Fruit fly (Drosophila melanogaster): Measurements from ENCODE around the gene CG15046.

The CG15046 gene

DNA sequence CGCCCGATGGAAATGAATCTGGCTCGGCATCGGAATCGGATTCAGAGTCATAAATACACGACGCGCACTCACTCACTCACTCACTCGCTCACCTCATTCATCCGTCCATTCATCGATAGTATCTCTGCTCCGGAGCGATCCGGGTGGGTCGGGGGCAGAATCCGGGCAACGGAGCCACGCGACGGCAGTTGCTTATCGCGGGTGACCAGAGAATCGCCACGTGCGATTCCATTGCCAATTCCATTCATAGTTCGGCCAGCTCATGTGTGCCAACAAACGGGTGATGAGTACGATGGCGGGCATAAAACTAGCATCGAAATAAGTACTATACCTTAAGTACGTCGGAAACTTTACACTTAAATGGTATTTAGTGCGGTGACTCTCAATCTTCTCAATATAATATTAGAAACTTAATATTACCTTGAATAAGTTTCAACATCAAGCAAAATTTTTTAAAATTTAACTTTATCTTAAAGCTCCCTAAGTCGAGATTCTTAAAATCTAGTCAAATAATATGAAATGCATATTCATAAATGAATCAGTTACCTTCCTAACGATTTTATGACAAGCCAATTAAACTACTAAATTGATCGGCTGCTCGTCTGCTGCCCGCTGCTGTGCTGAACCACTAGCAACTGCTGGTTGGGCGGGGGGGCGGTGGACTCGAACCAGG lies 35.3 kb upstream of the CG15046 start (continued):
- TF ChIP-seq Ets96B (tag; optimal IDR thresholded peaks at IDR 0.05), result peak; percentile 46
- TF ChIP-seq eg (GFP tag; IDR thresholded peaks at IDR 0.05), result no peak
- no peak for TF ChIP-seq Hr38 (GFP tag; optimal IDR thresholded peaks at IDR 0.05)
- TF ChIP-seq lz (GFP tag; optimal IDR thresholded peaks at IDR 0.05), result peak; percentile 16
- peak; percentile 4 for TF ChIP-seq cyc (GFP tag; optimal IDR thresholded peaks at IDR 0.05)
- TF ChIP-seq CG6163 (GFP tag; IDR thresholded peaks at IDR 0.05), result no peak
- peak; percentile 52 for TF ChIP-seq net (GFP tag; optimal IDR thresholded peaks at IDR 0.05)
- TF ChIP-seq spab (GFP tag; optimal IDR thresholded peaks at IDR 0.05), result peak; percentile 58
- no peak for TF ChIP-seq Ets21C (GFP tag; optimal IDR thresholded peaks at IDR 0.05)
- TF ChIP-seq CG7368 (GFP tag; optimal IDR thresholded peaks at IDR 0.05), result no peak
- peak; percentile 29 for TF ChIP-seq dsx (GFP tag; optimal IDR thresholded peaks at IDR 0.05; ENCODE audit: poor library complexity, severe bottlenecking)
- TF ChIP-seq ss (GFP tag; optimal IDR thresholded peaks at IDR 0.05), result peak; percentile 48 to 62
- TF ChIP-seq CG9139 (GFP tag; optimal IDR thresholded peaks at IDR 0.05), result no peak
- no peak for TF ChIP-seq Blimp-1 (GFP tag; optimal IDR thresholded peaks at IDR 0.05)
- peak in 1 of 2 experiments; percentile 37 for TF ChIP-seq salr (GFP tag; optimal IDR thresholded peaks at IDR 0.05)
- TF ChIP-seq acj6 (GFP tag; optimal IDR thresholded peaks at IDR 0.05), result peak; percentile 22
- peak; percentile 23 for TF ChIP-seq CG34406 (GFP tag; optimal IDR thresholded peaks at IDR 0.05)
- TF ChIP-seq CG10631 (GFP tag; optimal IDR thresholded peaks at IDR 0.05), result peak; percentile 38
- peak; percentile 65 for TF ChIP-seq CG32006 (GFP tag; optimal IDR thresholded peaks at IDR 0.05)
- peak; percentile 23 for TF ChIP-seq CG6792 (GFP tag; optimal IDR thresholded peaks at IDR 0.05)
- no peak for TF ChIP-seq dac (GFP tag; optimal IDR thresholded peaks at IDR 0.05)
- no peak for TF ChIP-seq fkh (GFP tag; optimal IDR thresholded peaks at IDR 0.05)
- peak; percentile 44 for TF ChIP-seq Hr4 (GFP tag; optimal IDR thresholded peaks at IDR 0.05)
- TF ChIP-seq CG11762 (GFP tag; optimal IDR thresholded peaks at IDR 0.05; ENCODE audit: insufficient read depth), result no peak
- peak; percentile 41; the same call in 2 of the 3 replicates for TF ChIP-seq CG8119 (GFP tag; IDR thresholded peaks at IDR 0.05)
- peak; percentile 40 for TF ChIP-seq fd59A (GFP tag; optimal IDR thresholded peaks at IDR 0.05)
- no peak for TF ChIP-seq Lpt (GFP tag; optimal IDR thresholded peaks at IDR 0.05)
- peak; percentile 31 for TF ChIP-seq topi (GFP tag; optimal IDR thresholded peaks at IDR 0.05)
- TF ChIP-seq CG8632 (GFP tag; optimal IDR thresholded peaks at IDR 0.05), result peak; percentile 21
- TF ChIP-seq CG15336 (GFP tag; IDR thresholded peaks at IDR 0.05), result peak; percentile 61
- TF ChIP-seq Eip75B (GFP tag; optimal IDR thresholded peaks at IDR 0.05), result peak; percentile 51
- TF ChIP-seq CG11294 (GFP tag; IDR thresholded peaks at IDR 0.05), result no peak
- peak; percentile 37 for TF ChIP-seq OdsH (GFP tag; optimal IDR thresholded peaks at IDR 0.05)
- TF ChIP-seq CG3919 (GFP tag; optimal IDR thresholded peaks at IDR 0.05), result peak; percentile 34
- peak; percentile 41 for TF ChIP-seq esn (GFP tag; optimal IDR thresholded peaks at IDR 0.05)
- TF ChIP-seq vri (GFP tag; optimal IDR thresholded peaks at IDR 0.05), result no peak

DNA sequence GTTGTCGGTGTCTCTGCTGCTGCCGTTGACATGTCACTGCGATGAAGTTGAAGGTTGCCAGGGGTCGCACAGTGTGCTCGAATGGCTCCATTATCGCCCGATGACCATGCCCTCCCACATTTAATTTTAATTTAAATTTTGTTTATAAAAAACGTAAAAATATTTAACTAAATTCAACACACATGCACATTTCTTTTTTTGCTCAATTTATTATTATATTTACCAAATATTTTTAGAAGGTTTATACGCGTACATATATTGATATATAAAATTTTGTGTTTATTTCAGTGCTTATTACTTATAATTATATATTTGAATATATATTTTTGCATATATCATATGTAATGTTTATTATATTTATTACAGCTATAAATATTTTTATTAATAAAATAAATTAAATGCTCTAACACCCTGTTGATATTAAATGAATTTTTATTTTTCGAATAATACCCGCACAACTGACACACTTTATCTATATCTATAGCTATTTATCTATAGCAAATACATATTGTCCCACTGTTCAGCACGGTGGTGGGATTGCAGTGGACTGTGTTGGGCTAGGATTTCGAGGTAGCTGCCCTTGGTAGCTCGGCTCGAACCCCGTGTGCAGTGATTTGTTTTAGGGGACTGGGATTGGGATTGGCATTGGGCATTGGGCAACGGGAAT lies 33.9 kb upstream of the CG15046 start:
- TF ChIP-seq CG8319 (GFP tag; optimal IDR thresholded peaks at IDR 0.05), result no peak
- TF ChIP-seq Eip78C (GFP tag), result peak; percentile 35
- peak; percentile 59 for TF ChIP-seq svp (GFP tag)
- no peak for TF ChIP-seq CG10631 (GFP tag; optimal IDR thresholded peaks at IDR 0.05)
- TF ChIP-seq spab (GFP tag; optimal IDR thresholded peaks at IDR 0.05), result no peak
- no peak for TF ChIP-seq salr (GFP tag; optimal IDR thresholded peaks at IDR 0.05)
- no peak for TF ChIP-seq Met (GFP tag; optimal IDR thresholded peaks at IDR 0.05)
- no peak for TF ChIP-seq Smox (GFP tag; optimal IDR thresholded peaks at IDR 0.05)
- TF ChIP-seq CG6808 (GFP tag; optimal IDR thresholded peaks at IDR 0.05), result no peak
- no peak for TF ChIP-seq CG34406 (GFP tag; optimal IDR thresholded peaks at IDR 0.05)
- no peak for TF ChIP-seq CG4318 (GFP tag; optimal IDR thresholded peaks at IDR 0.05)
- no peak for TF ChIP-seq Gug (GFP tag; IDR thresholded peaks at IDR 0.05)
